Worm (Caenorhabditis elegans) whole organism, L1 larva: Measurements from ENCODE around the gene lrx-1.
A peak's percentile ranks its signal among the peaks of the same experiment; 100 is the strongest.

ENCODE experiments used
- C04F5.9 ChIP-seq: sonication (generic microtip); optimal IDR thresholded peaks from 2 replicates; lab custom pipeline; 2016; ENCODE audit warnings: missing genetic modification characterization, missing compliant biosample characterization
- C16A3.4 ChIP-seq: fragments of 150-350 bp; optimal IDR thresholded peaks from 2 replicates; lab custom pipeline; 2014; ENCODE audit warnings: missing biosample characterization, missing genetic modification characterization
- C34B4.2 ChIP-seq: sonication (generic microtip); optimal IDR thresholded peaks from 2 replicates; lab custom pipeline; 2017; ENCODE audit warnings: mild to moderate bottlenecking, missing genetic modification characterization, missing compliant biosample characterization
- F16B12.6 ChIP-seq: fragments of 150-350 bp; optimal IDR thresholded peaks from 2 replicates; lab custom pipeline; 2014; ENCODE audit warnings: missing biosample characterization, missing genetic modification characterization
- Y116A8C.19 ChIP-seq: sonication (generic microtip); optimal IDR thresholded peaks from 2 replicates; lab custom pipeline; 2016; ENCODE audit warnings: missing compliant biosample characterization, missing genetic modification characterization, borderline replicate concordance
- aha-1 ChIP-seq: fragments of 150-350 bp; optimal IDR thresholded peaks from 2 replicates; lab custom pipeline; 2014; ENCODE audit warnings: missing biosample characterization, missing genetic modification characterization
- alr-1 ChIP-seq: fragments of 200-800 bp; sonication (Bioruptor generic); optimal IDR thresholded peaks from 2 replicates; lab custom pipeline; 2018; ENCODE audit warnings: borderline replicate concordance, mild to moderate bottlenecking, missing genetic modification characterization, missing compliant biosample characterization
- aly-2 ChIP-seq: fragments of 150-350 bp; optimal IDR thresholded peaks from 2 replicates; lab custom pipeline; 2014; ENCODE audit warnings: missing biosample characterization, missing genetic modification characterization
- ama-1 ChIP-seq: fragments of 150-350 bp; optimal IDR thresholded peaks from 2 replicates; lab custom pipeline; 2014
- ceh-63 ChIP-seq: fragments of 200-800 bp; sonication (Bioruptor generic); optimal IDR thresholded peaks from 2 replicates; lab custom pipeline; 2018; ENCODE audit warnings: mild to moderate bottlenecking, missing genetic modification characterization, missing compliant biosample characterization
- ceh-82 ChIP-seq, 3 experiments: fragments of 150-350 bp in 1 of 3; sonication (generic microtip) in 2 of 3; optimal IDR thresholded peaks; 2 replicates each; lab custom pipeline; 2014 to 2017; ENCODE audit warnings: missing biosample characterization in 3 of 3, missing genetic modification characterization in 3 of 3
- ceh-88 ChIP-seq: fragments of 200-800 bp; sonication (Bioruptor generic); IDR thresholded peaks from 2 replicates; pipeline ENCODE4 v1.3.6; 2022; ENCODE audit warnings: missing genetic modification characterization, missing compliant biosample characterization
- ces-1 ChIP-seq: fragments of 150-350 bp; optimal IDR thresholded peaks from 2 replicates; lab custom pipeline; 2014; ENCODE audit warnings: missing biosample characterization, missing genetic modification reagents, missing genetic modification characterization
- dsc-1 ChIP-seq: sonication (generic microtip); optimal IDR thresholded peaks from 2 replicates; lab custom pipeline; 2016; ENCODE audit warnings: mild to moderate bottlenecking, missing genetic modification characterization, missing compliant biosample characterization
- egl-13 ChIP-seq: sonication (generic microtip); optimal IDR thresholded peaks from 2 replicates; lab custom pipeline; 2016; ENCODE audit warnings: missing genotype, missing genetic modification reagents, missing genetic modification characterization, missing compliant biosample characterization
- egl-27 ChIP-seq, 2 experiments: fragments of 150-350 bp in 1 of 2; sonication (generic microtip); optimal IDR thresholded peaks; 3 replicates each; lab custom pipeline; 2017 to 2018; ENCODE audit warnings: missing biosample characterization in 2 of 2, missing genetic modification characterization in 2 of 2, missing genetic modification reagents in 2 of 2
- elt-2 ChIP-seq: sonication (generic microtip); optimal IDR thresholded peaks from 2 replicates; lab custom pipeline; 2016; ENCODE audit warnings: missing genetic modification characterization, mild to moderate bottlenecking, inconsistent platforms, missing compliant biosample characterization, missing genetic modification reagents
- elt-3 ChIP-seq, 6 experiments: fragments of 150-350 bp in 1 of 6; sonication (generic microtip); optimal IDR thresholded peaks; 2 replicates each; lab custom pipeline; 2017 to 2018; ENCODE audit warnings: missing biosample characterization in 6 of 6, missing genetic modification characterization in 6 of 6, inconsistent platforms in 1 of 6
- fkh-10 ChIP-seq: sonication (generic microtip); optimal IDR thresholded peaks from 2 replicates; lab custom pipeline; 2017; ENCODE audit warnings: missing biosample characterization, missing genetic modification reagents, missing genetic modification characterization
- fkh-4 ChIP-seq: sonication (generic microtip); optimal IDR thresholded peaks from 2 replicates; lab custom pipeline; 2016; ENCODE audit warnings: missing compliant biosample characterization, missing genetic modification characterization, borderline replicate concordance
- fos-1 ChIP-seq: fragments of 150-350 bp; optimal IDR thresholded peaks from 2 replicates; lab custom pipeline; 2014; ENCODE audit warnings: missing biosample characterization, missing genetic modification characterization
- hlh-17 ChIP-seq: fragments of 200-800 bp; sonication (Bioruptor generic); optimal IDR thresholded peaks from 2 replicates; lab custom pipeline; 2018; ENCODE audit warnings: missing genetic modification characterization, mild to moderate bottlenecking, missing compliant biosample characterization, moderate library complexity, borderline replicate concordance
- isw-1 ChIP-seq: fragments of 200-800 bp; sonication (Bioruptor generic); IDR thresholded peaks from 2 replicates; pipeline ENCODE4 v1.3.6; 2022; ENCODE audit warnings: missing genetic modification characterization, missing compliant biosample characterization
- lin-14 ChIP-seq: fragments of 200-800 bp; sonication (Bioruptor generic); optimal IDR thresholded peaks from 2 replicates; lab custom pipeline; 2018; ENCODE audit warnings: mild to moderate bottlenecking, missing genetic modification characterization, moderate library complexity, missing compliant biosample characterization
- lin-15B ChIP-seq: fragments of 150-350 bp; sonication (generic microtip); optimal IDR thresholded peaks from 3 replicates; lab custom pipeline; 2014; ENCODE audit warnings: missing biosample characterization, missing genetic modification characterization
- lin-35 ChIP-seq, 2 experiments: fragments of 150-350 bp; optimal IDR thresholded peaks; 2 replicates each; lab custom pipeline; 2014; ENCODE audit warnings: missing biosample characterization in 2 of 2, missing genetic modification characterization in 2 of 2, missing genetic modification reagents in 2 of 2
- lsy-2 ChIP-seq, 2 experiments: fragments of 150-350 bp; optimal IDR thresholded peaks; 2 replicates each; lab custom pipeline; 2014; ENCODE audit warnings: missing biosample characterization in 2 of 2, missing genetic modification characterization in 2 of 2
- mdl-1 ChIP-seq, 2 experiments: fragments of 150-350 bp; optimal IDR thresholded peaks; 2 replicates each; lab custom pipeline; 2014 to 2017; ENCODE audit warnings: missing biosample characterization in 2 of 2, missing genetic modification characterization in 2 of 2, inconsistent platforms in 1 of 2
- mef-2 ChIP-seq: fragments of 150-350 bp; optimal IDR thresholded peaks from 2 replicates; lab custom pipeline; 2014; ENCODE audit warnings: missing biosample characterization, missing genetic modification characterization
- nhr-11 ChIP-seq: fragments of 150-350 bp; optimal IDR thresholded peaks from 2 replicates; lab custom pipeline; 2014; ENCODE audit warnings: missing biosample characterization, missing genetic modification characterization
- nhr-19 ChIP-seq: fragments of 200-800 bp; sonication (Bioruptor generic); conservative IDR thresholded peaks from 2 replicates; pipeline ENCODE4 v1.3.6; 2022; ENCODE audit warnings: missing genetic modification characterization, missing compliant biosample characterization
- nhr-20 ChIP-seq: sonication (generic microtip); optimal IDR thresholded peaks from 2 replicates; lab custom pipeline; 2016; ENCODE audit warnings: mild to moderate bottlenecking, missing genetic modification characterization, missing compliant biosample characterization
- nhr-71 ChIP-seq: sonication (generic microtip); optimal IDR thresholded peaks from 2 replicates; lab custom pipeline; 2016; ENCODE audit warnings: mild to moderate bottlenecking, missing genetic modification characterization, moderate library complexity, missing compliant biosample characterization
- nhr-77 ChIP-seq: fragments of 150-350 bp; optimal IDR thresholded peaks from 2 replicates; lab custom pipeline; 2014; ENCODE audit warnings: missing biosample characterization, missing genetic modification characterization
- nhr-85 ChIP-seq: sonication (generic microtip); peaks from one replicate; lab custom pipeline; 2016; ENCODE audit warnings: missing genetic modification characterization, inconsistent platforms, missing compliant biosample characterization
- nhr-90 ChIP-seq: sonication (generic microtip); optimal IDR thresholded peaks from 2 replicates; lab custom pipeline; 2016; ENCODE audit warnings: mild to moderate bottlenecking, missing genetic modification characterization, missing compliant biosample characterization; ENCODE audit not compliant: poor library complexity
- pag-3 ChIP-seq: sonication (generic microtip); optimal IDR thresholded peaks from 2 replicates; lab custom pipeline; 2017; ENCODE audit warnings: missing genetic modification characterization, mild to moderate bottlenecking, missing compliant biosample characterization, antibody characterized with exemption, borderline replicate concordance; ENCODE audit not compliant: insufficient read depth
- pax-3 ChIP-seq: fragments of 200-800 bp; sonication (Bioruptor generic); optimal IDR thresholded peaks from 2 replicates; lab custom pipeline; 2018; ENCODE audit warnings: mild to moderate bottlenecking, missing genetic modification characterization, moderate library complexity, missing compliant biosample characterization
- skn-1 ChIP-seq: fragments of 150-350 bp; optimal IDR thresholded peaks from 2 replicates; lab custom pipeline; 2014; ENCODE audit warnings: missing biosample characterization, missing genetic modification characterization
- snpc-4 ChIP-seq: fragments of 150-350 bp; optimal IDR thresholded peaks from 2 replicates; lab custom pipeline; 2014; ENCODE audit warnings: missing biosample characterization, missing genetic modification characterization
- snu-23 ChIP-seq: sonication (generic microtip); optimal IDR thresholded peaks from 2 replicates; lab custom pipeline; 2016; ENCODE audit warnings: missing genetic modification characterization, missing compliant biosample characterization
- sox-4 ChIP-seq: sonication (generic microtip); optimal IDR thresholded peaks from 2 replicates; lab custom pipeline; 2016; ENCODE audit warnings: missing genetic modification characterization, missing compliant biosample characterization
- sptf-1 ChIP-seq: fragments of 150-350 bp; optimal IDR thresholded peaks from 2 replicates; lab custom pipeline; 2014; ENCODE audit warnings: missing biosample characterization, missing genetic modification characterization
- sup-37 ChIP-seq: fragments of 200-800 bp; sonication (Bioruptor generic); optimal IDR thresholded peaks from 2 replicates; lab custom pipeline; 2018; ENCODE audit warnings: mild to moderate bottlenecking, missing genetic modification characterization, missing compliant biosample characterization
- swsn-7 ChIP-seq: sonication (generic microtip); optimal IDR thresholded peaks from 2 replicates; lab custom pipeline; 2016; ENCODE audit warnings: missing genetic modification characterization, missing compliant biosample characterization
- unc-130 ChIP-seq: fragments of 150-350 bp; optimal IDR thresholded peaks from 2 replicates; lab custom pipeline; 2017; ENCODE audit warnings: missing biosample characterization, missing genetic modification characterization, inconsistent platforms
- unc-30 ChIP-seq: sonication (generic microtip); optimal IDR thresholded peaks from 2 replicates; lab custom pipeline; 2017; ENCODE audit warnings: missing biosample characterization, missing genetic modification characterization
- unc-62 ChIP-seq: fragments of 150-350 bp; optimal IDR thresholded peaks from 2 replicates; lab custom pipeline; 2014; ENCODE audit warnings: missing biosample characterization, missing genetic modification reagents, missing genetic modification characterization
- vab-15 ChIP-seq: sonication (generic microtip); optimal IDR thresholded peaks from 2 replicates; lab custom pipeline; 2017; ENCODE audit warnings: missing genotype, mild to moderate bottlenecking, missing genetic modification characterization, missing compliant biosample characterization
- xbp-1 ChIP-seq: sonication (generic microtip); optimal IDR thresholded peaks from 2 replicates; lab custom pipeline; 2016; ENCODE audit warnings: missing genetic modification characterization, missing compliant biosample characterization
- zag-1 ChIP-seq: fragments of 150-350 bp; optimal IDR thresholded peaks from 2 replicates; lab custom pipeline; 2014; ENCODE audit warnings: missing biosample characterization, missing genetic modification characterization
- zip-4 ChIP-seq: fragments of 200-800 bp; sonication (Bioruptor generic); optimal IDR thresholded peaks from 2 replicates; lab custom pipeline; 2018; ENCODE audit warnings: mild to moderate bottlenecking, missing genetic modification characterization, moderate library complexity, missing compliant biosample characterization
- ztf-11 ChIP-seq, 2 experiments: sonication (generic microtip); optimal IDR thresholded peaks; 2 replicates each; lab custom pipeline; 2016 to 2017; ENCODE audit warnings: missing genetic modification characterization in 2 of 2, missing biosample characterization in 1 of 2, missing compliant biosample characterization in 1 of 2
- ztf-4 ChIP-seq: fragments of 150-350 bp; optimal IDR thresholded peaks from 2 replicates; lab custom pipeline; 2014; ENCODE audit warnings: missing biosample characterization, missing genetic modification characterization

The lrx-1 gene

DNA sequence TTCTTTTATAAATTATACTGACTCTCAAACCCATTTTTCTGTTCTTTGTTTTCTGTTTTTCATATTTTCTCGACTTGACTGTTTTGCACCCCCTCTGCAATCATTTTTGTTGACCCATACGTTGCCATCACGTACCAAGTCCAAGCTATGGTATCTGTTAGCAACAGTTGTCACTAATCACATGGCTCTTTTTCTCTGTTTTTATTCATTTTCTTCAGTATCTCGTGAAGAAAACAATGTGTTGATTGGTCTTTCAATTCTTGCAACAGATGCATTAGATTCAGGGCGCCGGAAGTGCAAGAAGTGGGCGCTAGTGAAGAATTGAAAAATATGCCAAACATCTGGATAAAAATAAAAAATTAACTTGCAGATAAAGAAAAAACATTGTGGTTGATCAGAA, 16.9 kb upstream of the lrx-1 start:
- TF ChIP-seq nhr-11 (tag; lab: Kevin White, UChicago) (no peak), elt-3 (tag; optimal IDR thresholded peaks at IDR 0.05; lab: Kevin White, UChicago) (no peak), C16A3.4 (tag; lab: Kevin White, UChicago) (no peak), nhr-20 (tag; lab: Kevin White, UChicago) (no peak), dsc-1 (tag; lab: Kevin White, UChicago) (peak; percentile 33), fos-1 (no peak), ztf-4 (tag; lab: Kevin White, UChicago) (no peak), alr-1 (tag; lab: Kevin White, UChicago) (no peak), mdl-1 (tag; optimal IDR thresholded peaks at IDR 0.05; lab: Kevin White, UChicago) (peak in 1 of 2 experiments; percentile 14), isw-1 (no peak), egl-27 (tag; optimal IDR thresholded peaks at IDR 0.05; lab: Kevin White, UChicago) (no peak), vab-15 (tag; lab: Kevin White, UChicago) (no peak), lsy-2 (tag; optimal IDR thresholded peaks at IDR 0.05; lab: Kevin White, UChicago) (peak; percentile 32 to 60), snu-23 (GFP tag; lab: Kevin White, UChicago) (peak; percentile 38), nhr-85 (no peak), mef-2 (tag; lab: Kevin White, UChicago) (no peak), F16B12.6 (tag; lab: Kevin White, UChicago) (no peak), unc-62 (GFP tag; lab: Kevin White, UChicago) (no peak), egl-13 (no peak), ceh-63 (GFP tag; lab: Kevin White, UChicago) (no peak), pax-3 (no peak), unc-30 (no peak), fkh-4 (tag; lab: Kevin White, UChicago) (no peak), hlh-17 (GFP tag; lab: Kevin White, UChicago) (no peak), snpc-4 (tag; lab: Kevin White, UChicago) (no peak), lin-15B (tag; lab: Kevin White, UChicago) (no peak), sup-37 (GFP tag; lab: Kevin White, UChicago) (no peak), ztf-11 (tag; optimal IDR thresholded peaks at IDR 0.05; lab: Kevin White, UChicago) (no peak), xbp-1 (no peak), skn-1 (no peak), C04F5.9 (tag; lab: Kevin White, UChicago) (no peak), elt-2 (tag; lab: Kevin White, UChicago) (no peak), lin-35 (GFP tag; optimal IDR thresholded peaks at IDR 0.05; lab: Kevin White, UChicago) (no peak), ces-1 (no peak), ama-1 (lab: Kevin White, UChicago) (no peak), ceh-82 (tag; optimal IDR thresholded peaks at IDR 0.05; lab: Kevin White, UChicago) (no peak), lin-14 (GFP tag; lab: Kevin White, UChicago) (peak; percentile 78), unc-130 (tag; lab: Kevin White, UChicago) (no peak), aly-2 (no peak), aha-1 (tag; lab: Kevin White, UChicago) (no peak), fkh-10 (GFP tag; lab: Kevin White, UChicago) (no peak), sox-4 (tag; lab: Kevin White, UChicago) (no peak), zag-1 (tag; lab: Kevin White, UChicago) (no peak), nhr-90 (no peak), nhr-71 (tag; lab: Kevin White, UChicago) (peak; percentile 71), nhr-19 (peak; percentile 48), sptf-1 (tag; lab: Kevin White, UChicago) (no peak), nhr-77 (tag; lab: Kevin White, UChicago) (no peak), ceh-88 (GFP tag; lab: Robert Waterston, UW) (no peak), zip-4 (GFP tag; lab: Kevin White, UChicago) (no peak), swsn-7 (tag; lab: Kevin White, UChicago) (no peak), pag-3 (tag; lab: Kevin White, UChicago) (peak; percentile 66), Y116A8C.19 (tag; lab: Kevin White, UChicago) (no peak), C34B4.2 (no peak)
